Fruit fly (Drosophila melanogaster) whole organism, larva: ENCODE data around the gene CG42781.

Source experiments
- noc ChIP-seq: fragments of 200-800 bp; sonication (Bioruptor generic); optimal IDR thresholded peaks from 3 replicates; lab custom pipeline; 2019; ENCODE audit warnings: missing biosample characterization, mild to moderate bottlenecking, missing genetic modification characterization, moderate library complexity

CG42781 gene

DNA sequence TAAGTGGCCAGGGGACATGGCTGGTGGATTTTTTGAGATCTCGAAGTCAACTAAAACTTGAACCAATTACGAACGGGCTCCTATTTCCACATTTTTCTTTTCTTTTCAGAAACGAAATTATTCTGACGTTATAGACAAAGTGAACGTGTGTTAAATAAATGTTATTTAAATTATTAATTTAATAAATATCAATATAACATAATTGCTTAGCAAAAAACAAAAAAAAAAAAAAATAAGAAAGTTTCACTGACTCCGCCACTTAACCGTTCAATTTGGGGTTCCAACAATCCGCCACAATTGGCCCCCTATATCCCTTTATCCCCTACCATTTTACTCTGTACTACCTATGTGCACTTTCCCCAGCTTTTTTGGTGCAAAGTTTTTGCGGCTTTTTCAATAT is at the start of gene CG42781:
Gene CG42781 (minus strand): TSS at position 101 of the 400 bp plus-strand sequence.
- no peak for TF ChIP-seq noc (tag; lab: Kevin White, UChicago)

DNA sequence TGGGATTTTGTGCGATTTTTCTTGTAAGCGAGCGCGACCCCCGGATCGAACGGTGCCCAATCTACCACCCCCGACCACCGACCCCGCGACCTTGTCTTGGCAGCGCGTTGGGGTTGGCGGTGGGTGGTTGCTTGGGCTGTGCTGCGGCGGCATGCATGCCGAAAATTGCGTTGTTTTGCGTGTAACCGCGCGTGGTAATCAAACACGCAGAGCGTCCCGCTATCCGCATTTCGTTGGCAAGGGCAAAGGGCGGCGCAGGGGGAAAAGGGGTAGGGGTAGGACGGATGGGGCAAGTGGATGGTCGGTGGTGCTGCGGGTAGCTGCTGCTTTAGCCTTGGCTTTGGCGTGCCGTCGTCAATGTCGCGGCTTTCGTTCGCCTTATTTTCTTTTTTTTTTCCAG is 49.6 kb upstream of the CG42781 start:
- no peak for TF ChIP-seq noc (tag; lab: Kevin White, UChicago)

DNA sequence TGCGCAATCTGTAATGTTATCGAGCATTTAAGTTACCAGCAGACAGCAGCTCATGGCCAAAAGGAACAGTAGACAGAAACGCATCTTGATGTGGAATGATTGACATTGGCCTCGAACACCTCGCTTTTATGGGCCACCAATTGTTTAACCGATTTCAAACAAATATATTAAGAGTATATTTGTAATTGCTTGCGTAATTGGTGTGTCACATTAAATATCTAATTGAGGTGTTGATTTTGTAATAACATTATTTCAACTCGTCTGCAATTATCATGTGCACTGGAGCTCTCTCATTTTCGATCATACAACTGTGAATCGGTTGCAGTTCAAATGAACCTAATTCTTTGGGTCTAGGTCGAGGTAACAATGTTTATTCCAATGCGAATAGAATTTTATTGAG is 42.9 kb upstream of the CG42781 start, which contains the start of gene CG32726:
Gene CG32726 (minus strand): TSS at position 101 of the 400 bp plus-strand sequence.
- no peak for TF ChIP-seq noc (tag; lab: Kevin White, UChicago)

DNA sequence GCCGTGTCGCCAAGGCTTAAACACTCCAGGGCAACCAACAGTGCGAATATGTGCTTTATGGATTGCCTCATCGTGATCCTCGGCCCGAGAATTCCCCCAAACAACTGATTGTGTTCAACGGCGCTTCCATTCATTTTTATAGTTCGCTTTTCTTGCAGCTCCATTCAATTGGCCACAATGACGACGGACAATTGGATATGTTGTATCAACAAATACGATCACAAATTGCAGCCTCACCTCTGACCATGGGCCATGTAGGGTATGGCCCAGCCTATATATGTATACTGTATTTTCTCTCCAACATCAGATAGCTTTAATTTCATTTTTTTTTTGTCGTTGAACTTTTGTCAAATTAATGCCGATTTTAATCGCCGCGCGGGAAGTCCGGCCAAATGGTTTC is 42.0 kb upstream of the CG42781 start, which contains the start of gene CG15036:
Gene CG15036 (minus strand): TSS at position 101 of the 400 bp plus-strand sequence.
- no peak for TF ChIP-seq noc (tag; lab: Kevin White, UChicago)

DNA sequence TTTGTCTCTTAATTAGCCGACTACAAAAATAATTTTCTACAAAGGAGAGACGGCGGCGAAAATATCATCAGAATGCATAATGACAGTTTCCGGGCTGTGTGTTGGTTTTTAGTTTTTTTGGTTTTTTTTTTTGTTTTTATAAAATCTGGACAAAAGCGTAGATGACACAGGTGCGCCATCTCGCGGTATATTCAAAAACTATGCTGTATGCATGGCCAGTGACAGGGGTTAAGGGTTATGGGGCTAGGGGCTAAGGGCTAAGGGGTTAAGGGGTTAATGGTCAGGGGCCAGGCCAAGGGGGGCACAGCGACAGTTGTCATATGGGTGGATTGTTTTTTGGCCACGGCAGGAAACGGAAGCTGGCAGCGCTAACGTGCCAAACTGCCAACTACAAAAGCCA is 39.8 kb upstream of the CG42781 start:
- no peak for TF ChIP-seq noc (tag; lab: Kevin White, UChicago)

DNA sequence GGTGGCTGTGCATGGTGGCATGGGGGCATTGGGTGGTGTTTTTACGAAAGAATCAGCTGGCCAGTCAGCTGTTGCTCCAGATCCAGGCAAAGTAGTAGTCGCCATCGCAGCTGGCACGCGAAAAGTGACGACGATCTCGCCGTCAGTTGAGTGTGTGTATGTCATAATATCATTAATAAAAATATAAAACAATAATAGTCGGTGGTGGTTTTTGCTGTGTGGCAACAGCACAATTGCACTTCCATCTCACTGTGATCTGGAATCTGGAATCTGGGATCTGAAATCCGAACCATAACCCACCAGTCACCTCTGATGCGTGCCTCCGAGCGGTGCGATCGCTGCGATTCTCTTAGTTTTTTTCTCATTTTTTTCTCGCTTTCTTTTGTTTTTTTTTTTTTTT is 35.5 kb upstream of the CG42781 start, which contains the start of gene rumpel:
Gene rumpel (plus strand): TSS at position 301 of the 400 bp plus-strand sequence.
- TF ChIP-seq noc (tag; lab: Kevin White, UChicago) = no peak

DNA sequence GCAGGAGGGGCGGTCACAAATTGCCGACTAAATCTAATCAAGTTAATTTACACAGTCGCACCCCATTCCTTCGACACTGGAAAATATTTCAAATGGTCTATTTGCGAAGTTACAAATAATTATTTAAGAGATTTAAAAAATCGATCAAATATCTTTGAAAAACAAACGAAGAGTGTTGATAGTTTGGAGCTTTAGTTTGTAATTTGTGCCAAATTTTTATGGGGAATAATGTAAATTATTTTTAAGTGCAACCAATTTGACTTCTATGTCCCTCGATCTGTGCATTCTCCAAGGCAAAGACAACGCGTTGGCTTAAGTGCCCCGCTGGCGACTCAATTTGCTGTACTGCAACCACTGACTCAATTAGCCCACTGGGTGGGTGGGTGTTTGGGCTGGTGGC is 35.1 kb upstream of the CG42781 start:
- TF ChIP-seq noc (tag; lab: Kevin White, UChicago) = no peak

DNA sequence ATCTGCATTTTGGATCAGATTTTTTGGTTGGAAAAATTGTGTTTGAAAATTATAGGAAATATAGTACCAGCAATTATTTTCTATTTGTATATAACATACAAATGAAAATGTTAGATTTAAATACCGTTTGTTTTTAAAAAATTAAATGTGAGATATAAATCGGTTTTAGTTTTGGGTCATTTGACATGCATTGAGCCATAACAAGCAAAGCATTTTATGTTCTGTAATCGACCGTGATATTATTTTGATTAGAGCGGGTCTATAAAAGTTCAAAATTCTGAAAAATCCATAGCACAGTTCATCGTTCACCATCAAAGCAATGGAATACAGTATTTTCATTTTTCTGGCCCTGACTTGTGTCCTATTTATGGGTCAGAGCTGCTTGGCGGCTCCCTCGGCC is 34.2 kb upstream of the CG42781 start, which contains the start of gene CG34337:
Gene CG34337 (plus strand): TSS at position 301 of the 400 bp plus-strand sequence.
- no peak for TF ChIP-seq noc (tag; lab: Kevin White, UChicago)

DNA sequence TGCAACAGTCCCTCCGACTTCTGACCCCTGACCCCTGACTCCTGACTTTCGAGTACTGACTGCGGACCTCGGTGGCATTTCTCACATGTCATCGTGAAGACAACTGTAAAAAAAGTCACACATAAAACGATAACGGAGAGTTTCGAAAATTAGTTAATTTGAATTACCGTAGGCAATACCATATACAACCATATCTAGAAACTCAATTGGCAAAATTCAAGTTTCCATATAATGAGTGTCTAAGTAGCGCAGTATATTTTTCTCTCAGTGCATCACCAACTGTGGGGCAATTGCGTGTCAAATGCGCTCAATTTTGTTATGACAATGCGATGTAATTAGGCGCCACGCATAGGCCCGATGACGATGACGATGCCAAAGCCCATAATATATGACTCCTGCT is 32.2 kb upstream of the CG42781 start:
- TF ChIP-seq noc (tag; lab: Kevin White, UChicago) = no peak

DNA sequence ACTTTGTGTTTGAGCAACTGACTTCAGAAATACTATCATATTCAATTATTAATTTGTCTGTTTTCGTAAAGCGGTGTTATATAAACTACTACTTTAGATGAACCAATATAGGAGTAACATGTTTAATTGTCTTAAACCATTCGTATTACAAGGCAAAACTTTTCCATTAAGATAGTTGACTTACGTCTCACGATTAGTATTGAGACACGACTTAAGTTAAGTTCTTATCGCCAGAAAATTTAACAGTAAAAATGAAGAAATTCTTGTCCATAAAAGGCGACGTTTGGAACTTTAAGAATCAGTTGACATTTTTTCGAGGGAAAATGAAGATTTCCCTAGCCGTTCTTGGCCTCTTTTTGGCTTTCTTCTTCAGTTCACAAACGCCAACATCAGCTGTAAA is 30.8 kb upstream of the CG42781 start, which contains the start of gene CG42705:
Gene CG42705 (plus strand): TSS at position 301 of the 400 bp plus-strand sequence.
- no peak for TF ChIP-seq noc (tag; lab: Kevin White, UChicago)

DNA sequence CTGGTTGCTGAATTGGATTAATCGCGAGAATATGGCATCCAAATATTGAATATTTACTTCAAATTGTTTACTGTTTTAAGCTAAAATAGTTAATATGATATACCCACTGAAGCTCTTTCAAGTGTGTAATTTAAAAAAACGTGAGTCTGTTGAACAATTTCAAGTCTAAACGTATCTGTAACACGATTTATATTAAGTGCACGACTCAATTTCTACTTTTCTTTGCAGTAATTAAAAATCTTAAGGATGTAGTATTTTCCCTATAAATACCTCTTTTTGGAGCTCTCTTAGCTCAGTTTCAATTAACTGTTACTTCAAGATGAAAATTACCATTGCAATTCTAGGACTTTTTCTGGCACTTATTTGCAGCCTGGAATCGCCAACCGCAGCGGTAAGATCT is 29.6 kb upstream of the CG42781 start, which contains the start of gene CG42704:
Gene CG42704 (plus strand): TSS at position 301 of the 400 bp plus-strand sequence.
- TF ChIP-seq noc (tag; lab: Kevin White, UChicago) = no peak

DNA sequence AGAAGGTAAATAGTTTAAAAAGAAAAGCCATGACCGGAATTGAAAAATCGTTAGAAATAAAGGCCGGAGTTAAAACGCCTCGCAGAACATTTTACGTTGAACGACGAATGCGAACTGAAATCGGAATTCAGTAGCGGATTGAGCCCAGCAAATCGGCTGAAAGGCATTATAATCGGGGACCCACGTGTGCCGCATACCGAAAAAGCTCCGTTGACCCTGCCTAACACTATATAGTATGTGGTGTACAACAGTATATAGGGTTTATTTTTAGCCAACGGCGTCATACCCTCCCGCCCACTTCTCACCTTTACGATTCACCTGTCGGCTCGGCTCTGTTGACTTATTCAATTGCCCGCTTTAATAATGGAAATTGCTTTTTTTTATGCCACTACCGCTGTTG is 29.0 kb upstream of the CG42781 start, which contains the start of gene CG42246:
Gene CG42246 (minus strand): TSS at position 101 of the 400 bp plus-strand sequence.
- TF ChIP-seq noc (tag; lab: Kevin White, UChicago) = no peak

DNA sequence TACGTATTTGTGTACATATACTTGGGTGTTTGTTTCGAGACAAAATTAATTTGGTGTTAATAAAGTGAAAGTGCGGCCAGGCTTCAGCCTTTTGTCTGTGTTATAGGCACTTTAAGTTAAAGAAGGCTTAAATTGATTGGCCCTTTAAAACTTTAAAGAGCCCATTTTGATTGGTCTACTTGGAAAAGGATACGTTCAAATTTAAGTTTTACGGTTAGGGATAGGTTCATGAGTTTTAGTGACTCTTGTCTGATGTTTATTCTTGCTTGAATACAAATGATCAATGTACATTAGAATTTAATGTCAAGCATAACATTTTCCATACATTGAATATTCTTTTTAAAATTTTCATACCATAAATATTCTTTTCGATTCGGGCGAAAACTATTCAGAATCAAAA is 24.1 kb upstream of the CG42781 start, which contains the start of gene CG32727:
Gene CG32727 (plus strand): TSS at position 301 of the 400 bp plus-strand sequence.
- TF ChIP-seq noc (tag; lab: Kevin White, UChicago) = no peak

DNA sequence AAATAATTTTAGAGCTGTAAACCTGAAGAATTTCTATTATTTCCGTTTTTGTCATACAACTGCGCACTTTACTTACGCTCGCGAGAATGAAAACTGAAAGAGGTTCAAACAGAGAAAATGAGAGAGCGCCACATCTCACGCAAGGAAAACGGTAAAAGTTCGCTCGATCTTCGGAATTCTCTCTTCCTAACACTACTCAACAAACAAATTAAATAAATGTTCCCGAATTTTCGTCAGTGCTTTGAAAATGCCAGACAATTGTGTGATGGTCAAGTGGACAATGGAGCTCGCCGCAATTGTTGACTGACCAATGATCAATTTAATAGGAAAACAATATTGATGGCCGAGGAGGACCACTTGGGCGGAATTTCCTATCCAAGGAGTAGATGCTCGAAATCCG is 22.9 kb upstream of the CG42781 start, which contains the start of gene CG1677:
Gene CG1677 (minus strand): TSS at position 101 of the 400 bp plus-strand sequence.
- TF ChIP-seq noc (tag; lab: Kevin White, UChicago) = no peak

DNA sequence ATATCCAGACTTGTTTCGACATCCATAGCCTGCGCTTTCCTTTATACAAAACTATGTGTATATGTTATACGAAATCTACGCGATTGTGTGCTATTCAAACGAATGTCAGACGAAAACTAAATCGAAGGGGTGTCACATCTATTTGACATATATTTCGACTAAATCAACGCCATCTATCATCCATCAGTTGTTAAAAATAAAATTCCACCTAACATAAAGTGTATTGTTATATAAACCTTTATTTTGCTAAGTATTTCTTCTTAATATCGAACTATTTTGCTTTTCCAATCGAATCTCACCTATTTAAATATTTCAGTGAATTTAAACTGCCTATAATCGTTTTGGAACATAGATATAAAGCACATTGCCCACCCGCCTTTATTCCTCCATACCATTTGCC is 20.3 kb upstream of the CG42781 start, which contains the start of gene CG15035:
Gene CG15035 (minus strand): TSS at position 101 of the 400 bp plus-strand sequence.
- no peak for TF ChIP-seq noc (tag; lab: Kevin White, UChicago)

DNA sequence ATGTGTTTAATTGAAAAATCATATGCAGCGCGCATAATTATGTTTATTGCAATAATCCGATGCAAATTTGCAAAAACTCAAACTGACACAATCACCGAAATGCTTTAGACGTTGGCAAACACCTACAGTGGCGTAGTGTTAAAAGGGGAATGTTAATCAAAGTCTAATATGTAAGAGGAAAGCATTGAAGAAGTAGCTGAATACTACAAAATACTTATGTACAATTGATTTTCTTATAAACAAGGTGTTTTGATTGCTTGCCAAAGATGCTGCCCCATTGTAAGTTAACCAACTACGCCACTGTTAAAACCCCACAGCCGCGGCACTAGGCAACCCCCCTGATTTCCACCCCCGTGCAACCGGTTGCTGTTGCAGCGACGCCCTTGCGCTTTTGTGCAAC is 3.2 kb downstream of the CG42781 start:
- TF ChIP-seq noc (tag; lab: Kevin White, UChicago) = no peak

DNA sequence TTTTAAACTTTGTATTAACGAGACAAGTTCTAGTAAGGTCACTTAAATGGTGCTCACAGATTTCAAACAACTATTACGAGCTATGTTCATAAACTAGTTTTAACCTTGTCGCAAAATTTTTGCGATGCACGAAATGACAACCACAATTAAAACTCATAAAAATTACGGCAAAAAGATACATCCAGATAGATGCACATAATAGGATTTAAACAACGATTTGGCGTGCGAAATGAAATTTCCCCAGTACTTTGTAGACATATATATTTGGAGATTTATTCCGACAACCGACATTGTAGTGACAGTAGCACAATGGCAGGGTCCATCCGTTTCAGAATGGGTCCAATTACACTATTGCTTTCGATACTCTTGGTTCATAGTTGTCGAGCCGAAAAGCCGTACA is 5.0 kb downstream of the CG42781 start, which contains the start of gene CheA7a:
Gene CheA7a (plus strand): TSS at position 301 of the 400 bp plus-strand sequence.
- TF ChIP-seq noc (tag; lab: Kevin White, UChicago) = no peak
